Fruit fly (Drosophila melanogaster): ENCODE measurements around the gene Calx.

Calx gene

dm6 chr3R:20956875-20957874 lies 20.8 kb upstream of the Calx start (continued):
- TF ChIP-seq sens-2 (GFP tag; IDR thresholded peaks at IDR 0.05) (no peak), bigmax (GFP tag; optimal IDR thresholded peaks at IDR 0.05) (no peak), nom (GFP tag; optimal IDR thresholded peaks at IDR 0.05) (no peak), CG11085 (GFP tag; IDR thresholded peaks at IDR 0.05) (no peak), rib (GFP tag; IDR thresholded peaks at IDR 0.05) (peak; percentile 32), Adf1 (GFP tag; IDR thresholded peaks at IDR 0.05) (peak; percentile 97), CG12391 (tag; optimal IDR thresholded peaks at IDR 0.05) (peak; percentile 88), Awh (GFP tag; IDR thresholded peaks at IDR 0.05) (no peak), psq (GFP tag; optimal IDR thresholded peaks at IDR 0.05) (peak; percentile 67), CG10147 (GFP tag; optimal IDR thresholded peaks at IDR 0.05) (peak; percentile 93), Sox102F (GFP tag; optimal IDR thresholded peaks at IDR 0.05) (peak; percentile 89), Gug (GFP tag; IDR thresholded peaks at IDR 0.05) (peak; percentile 65), mam (GFP tag; optimal IDR thresholded peaks at IDR 0.05) (peak; percentile 85), stwl (tag; optimal IDR thresholded peaks at IDR 0.05) (no peak), esg (GFP tag; conservative IDR thresholded peaks at IDR 0.05) (peak; percentile 64), oc (tag; optimal IDR thresholded peaks at IDR 0.05) (peak; percentile 48), HLHmδ (GFP tag; optimal IDR thresholded peaks at IDR 0.05) (no peak), Camta (GFP tag; optimal IDR thresholded peaks at IDR 0.05) (peak; percentile 63), CG32767 (GFP tag; IDR thresholded peaks at IDR 0.05) (no peak), CG9437 (GFP tag; optimal IDR thresholded peaks at IDR 0.05) (peak; percentile 93), Fer3 (tag; optimal IDR thresholded peaks at IDR 0.05) (peak; percentile 80), CG13775 (GFP tag; optimal IDR thresholded peaks at IDR 0.05) (peak; percentile 92), CG6175 (GFP tag; IDR thresholded peaks at IDR 0.05) (peak; percentile 52; the same call in 2 of the 3 replicates), slou (GFP tag; optimal IDR thresholded peaks at IDR 0.05) (peak; percentile 75), CG7963 (GFP tag; IDR thresholded peaks at IDR 0.05; ENCODE audit: partially characterized antibody) (no peak), crol (GFP tag; IDR thresholded peaks at IDR 0.05) (peak; percentile 100), run (tag; optimal IDR thresholded peaks at IDR 0.05) (peak; percentile 80), usp (GFP tag; optimal IDR thresholded peaks at IDR 0.05) (no peak), gt (GFP tag; IDR thresholded peaks at IDR 0.05) (no peak), vfl (GFP tag; optimal IDR thresholded peaks at IDR 0.05) (peak; percentile 74), CG1529 (GFP tag; optimal IDR thresholded peaks at IDR 0.05) (peak; percentile 82), CG14050 (GFP tag; IDR thresholded peaks at IDR 0.05) (no peak; the same call in 2 of the 3 replicates), br (optimal IDR thresholded peaks at IDR 0.05) (no peak), CG2120 (GFP tag; optimal IDR thresholded peaks at IDR 0.05) (peak; percentile 91), Xbp1 (GFP tag; optimal IDR thresholded peaks at IDR 0.05) (peak; percentile 87), lab (GFP tag; optimal IDR thresholded peaks at IDR 0.05) (peak; percentile 86), Mad (GFP tag; optimal IDR thresholded peaks at IDR 0.05) (peak; percentile 74), tio (GFP tag; optimal IDR thresholded peaks at IDR 0.05) (peak; percentile 95), h (optimal IDR thresholded peaks at IDR 0.05) (no peak), CG16779 (GFP tag; IDR thresholded peaks at IDR 0.05) (peak; percentile 83; the same call in 1 of the 2 replicates), ERR (GFP tag; optimal IDR thresholded peaks at IDR 0.05) (peak; percentile 44), CG10321 (GFP tag; IDR thresholded peaks at IDR 0.05) (peak; percentile 14; the same call in 1 of the 2 replicates), E2f1 (GFP tag; IDR thresholded peaks at IDR 0.05) (peak; percentile 35), tx (GFP tag; optimal IDR thresholded peaks at IDR 0.05) (peak; percentile 68), CG17568 (GFP tag; optimal IDR thresholded peaks at IDR 0.05) (peak; percentile 71), sqz (GFP tag; optimal IDR thresholded peaks at IDR 0.05) (peak; percentile 75), CG17912 (GFP tag; optimal IDR thresholded peaks at IDR 0.05) (no peak), CG34376 (GFP tag; optimal IDR thresholded peaks at IDR 0.05) (peak; percentile 92), CG11504 (tag; optimal IDR thresholded peaks at IDR 0.05) (peak; percentile 94)
